Worm (Caenorhabditis elegans) whole organism, mixed stage, embryonic: ENCODE measurements around the gene cal-7.
A peak's percentile ranks its signal among the peaks of the same experiment; 100 is the strongest.

Experiments used
- M03D4.4 ChIP-seq: sonication (generic microtip); optimal IDR thresholded peaks from 2 replicates; lab custom pipeline; 2017; ENCODE audit warnings: mild to moderate bottlenecking, missing genetic modification characterization, missing compliant biosample characterization
- bed-3 ChIP-seq: fragments of 200-800 bp; sonication (Bioruptor generic); optimal IDR thresholded peaks from 3 replicates; lab custom pipeline; 2018; ENCODE audit warnings: mild to moderate bottlenecking, missing genetic modification characterization, moderate library complexity, missing compliant biosample characterization
- blmp-1 ChIP-seq: fragments of 150-350 bp; optimal IDR thresholded peaks from 2 replicates; lab custom pipeline; 2014; ENCODE audit warnings: missing biosample characterization, missing genetic modification characterization
- ceh-39 ChIP-seq: fragments of 150-350 bp; optimal IDR thresholded peaks from 2 replicates; lab custom pipeline; 2014; ENCODE audit warnings: missing biosample characterization, missing genetic modification characterization
- ceh-83 ChIP-seq: fragments of 200-800 bp; sonication (Bioruptor generic); optimal IDR thresholded peaks from 2 replicates; lab custom pipeline; 2018; ENCODE audit warnings: mild to moderate bottlenecking, missing genetic modification characterization, missing compliant biosample characterization
- ces-1 ChIP-seq: fragments of 150-350 bp; optimal IDR thresholded peaks from 2 replicates; lab custom pipeline; 2014; ENCODE audit warnings: missing biosample characterization, missing genetic modification reagents, missing genetic modification characterization
- cnd-1 ChIP-seq: fragments of 200-800 bp; sonication (Bioruptor generic); optimal IDR thresholded peaks from 2 replicates; lab custom pipeline; 2018; ENCODE audit warnings: mild to moderate bottlenecking, missing genetic modification characterization, missing compliant biosample characterization
- drap-1 ChIP-seq: fragments of 200-800 bp; sonication (Bioruptor generic); optimal IDR thresholded peaks from 3 replicates; lab custom pipeline; 2018; ENCODE audit warnings: mild to moderate bottlenecking, missing genetic modification characterization, missing compliant biosample characterization
- elt-1 ChIP-seq: sonication (generic microtip); optimal IDR thresholded peaks from 2 replicates; lab custom pipeline; 2017; ENCODE audit warnings: missing genetic modification characterization, mild to moderate bottlenecking, missing compliant biosample characterization, antibody characterized with exemption, moderate library complexity, borderline replicate concordance; ENCODE audit not compliant: insufficient read depth
- elt-3 ChIP-seq: fragments of 150-350 bp; optimal IDR thresholded peaks from 2 replicates; lab custom pipeline; 2014; ENCODE audit warnings: missing biosample characterization, missing genetic modification characterization
- flh-1 ChIP-seq: fragments of 200-800 bp; sonication (Bioruptor generic); optimal IDR thresholded peaks from 2 replicates; lab custom pipeline; 2018; ENCODE audit warnings: mild to moderate bottlenecking, missing genetic modification characterization, moderate library complexity, missing compliant biosample characterization
- ham-2 ChIP-seq: fragments of 200-800 bp; sonication (Bioruptor generic); optimal IDR thresholded peaks from 2 replicates; lab custom pipeline; 2018; ENCODE audit warnings: mild to moderate bottlenecking, missing genetic modification characterization, missing compliant biosample characterization
- hlh-1 ChIP-seq: fragments of 150-350 bp; optimal IDR thresholded peaks from 2 replicates; lab custom pipeline; 2014; ENCODE audit warnings: missing biosample characterization, missing genetic modification reagents, missing genetic modification characterization
- lin-13 ChIP-seq: fragments of 150-350 bp; optimal IDR thresholded peaks from 2 replicates; lab custom pipeline; 2014; ENCODE audit warnings: missing biosample characterization, missing genetic modification characterization
- lin-32 ChIP-seq: fragments of 200-800 bp; sonication (Bioruptor generic); optimal IDR thresholded peaks from 2 replicates; lab custom pipeline; 2018; ENCODE audit warnings: mild to moderate bottlenecking, missing genetic modification characterization, missing compliant biosample characterization
- lsy-2 ChIP-seq: fragments of 150-350 bp; optimal IDR thresholded peaks from 2 replicates; lab custom pipeline; 2014; ENCODE audit warnings: missing biosample characterization, missing genetic modification characterization
- mab-5 ChIP-seq: fragments of 150-350 bp; optimal IDR thresholded peaks from 2 replicates; lab custom pipeline; 2014; ENCODE audit warnings: missing biosample characterization, missing genetic modification characterization
- nhr-12 ChIP-seq: fragments of 150-350 bp; optimal IDR thresholded peaks from 2 replicates; lab custom pipeline; 2014; ENCODE audit warnings: missing biosample characterization, missing genetic modification characterization
- nhr-2 ChIP-seq: fragments of 150-350 bp; optimal IDR thresholded peaks from 2 replicates; lab custom pipeline; 2014; ENCODE audit warnings: missing biosample characterization, missing genetic modification characterization
- nhr-237 ChIP-seq: fragments of 150-350 bp; optimal IDR thresholded peaks from 2 replicates; lab custom pipeline; 2014; ENCODE audit warnings: missing biosample characterization, missing genetic modification characterization
- nhr-28 ChIP-seq: fragments of 150-350 bp; optimal IDR thresholded peaks from 2 replicates; lab custom pipeline; 2014; ENCODE audit warnings: missing biosample characterization, missing genetic modification characterization
- nhr-76 ChIP-seq: sonication (generic microtip); optimal IDR thresholded peaks from 2 replicates; lab custom pipeline; 2017; ENCODE audit warnings: missing biosample characterization, missing genetic modification characterization
- sem-2 ChIP-seq: fragments of 200-800 bp; sonication (Bioruptor generic); optimal IDR thresholded peaks from 2 replicates; lab custom pipeline; 2018; ENCODE audit warnings: mild to moderate bottlenecking, missing genetic modification characterization, missing compliant biosample characterization
- snpc-4 ChIP-seq: fragments of 150-350 bp; optimal IDR thresholded peaks from 2 replicates; lab custom pipeline; 2014; ENCODE audit warnings: missing biosample characterization, missing genetic modification characterization
- sptf-1 ChIP-seq: sonication (generic microtip); optimal IDR thresholded peaks from 2 replicates; lab custom pipeline; 2017; ENCODE audit warnings: mild to moderate bottlenecking, missing genetic modification characterization, moderate library complexity, missing compliant biosample characterization
- tbx-8 ChIP-seq: fragments of 200-800 bp; sonication (Bioruptor generic); optimal IDR thresholded peaks from 2 replicates; lab custom pipeline; 2018; ENCODE audit warnings: mild to moderate bottlenecking, missing genetic modification characterization, moderate library complexity, missing compliant biosample characterization
- unc-120 ChIP-seq: sonication (generic microtip); optimal IDR thresholded peaks from 2 replicates; lab custom pipeline; 2017; ENCODE audit warnings: missing genetic modification characterization, missing compliant biosample characterization; ENCODE audit not compliant: poor library complexity, severe bottlenecking
- unc-39 ChIP-seq: fragments of 150-350 bp; optimal IDR thresholded peaks from 2 replicates; lab custom pipeline; 2014; ENCODE audit warnings: missing biosample characterization, missing genetic modification characterization
- unc-62 ChIP-seq: fragments of 150-350 bp; optimal IDR thresholded peaks from 2 replicates; lab custom pipeline; 2014; ENCODE audit warnings: missing biosample characterization, missing genetic modification reagents, missing genetic modification characterization
- zip-8 ChIP-seq: fragments of 150-350 bp; optimal IDR thresholded peaks from 2 replicates; lab custom pipeline; 2014; ENCODE audit warnings: missing biosample characterization, missing genetic modification characterization
- ztf-11 ChIP-seq: fragments of 150-350 bp; optimal IDR thresholded peaks from 2 replicates; lab custom pipeline; 2014; ENCODE audit warnings: missing biosample characterization, missing genetic modification characterization

Gene cal-7

DNA sequence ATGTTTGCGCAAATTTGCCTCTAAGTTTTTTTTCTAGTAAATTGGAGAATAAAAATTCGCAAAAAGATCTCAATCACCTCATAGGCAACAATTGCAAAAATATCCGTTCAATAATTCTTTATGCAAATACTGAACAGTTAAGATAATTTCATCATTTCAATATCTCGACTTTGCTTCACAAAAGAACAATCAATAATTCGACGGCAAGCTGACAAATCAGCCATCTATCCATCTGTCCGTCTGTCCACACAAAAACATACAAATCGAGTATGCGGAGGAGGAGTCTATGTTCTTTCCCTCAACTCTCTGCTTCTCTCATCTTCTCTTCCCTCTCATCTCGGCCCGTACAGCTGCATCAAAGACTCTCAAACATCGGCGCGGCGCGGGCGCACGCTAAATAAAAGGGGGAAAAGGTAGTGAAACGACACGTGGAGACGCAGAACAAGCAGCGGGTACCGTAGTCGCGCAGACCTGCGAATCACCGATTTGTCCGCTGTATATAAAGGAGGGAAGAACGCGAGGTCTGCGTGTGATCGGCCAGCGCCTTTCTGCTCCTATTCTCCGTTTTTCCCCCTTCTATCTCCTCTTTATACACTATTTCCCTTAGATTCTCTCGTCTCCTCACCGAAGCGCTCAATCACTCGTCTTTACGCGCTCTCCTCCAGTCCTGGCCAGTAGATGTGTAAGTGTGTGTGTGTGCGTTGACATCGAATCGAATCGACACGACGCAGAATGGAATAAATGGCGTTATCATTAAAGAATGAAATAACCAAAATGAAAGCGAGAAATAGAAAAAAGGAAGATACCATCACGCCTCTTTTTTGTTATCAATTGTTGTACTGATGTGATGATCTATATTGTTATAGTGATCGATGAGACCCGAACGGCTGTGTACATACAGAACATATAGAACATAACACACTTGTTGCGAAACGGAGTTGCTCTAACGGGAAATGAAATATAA lies 2.9 kb upstream of the cal-7 start (continued):
- no peak for TF ChIP-seq zip-8
- TF ChIP-seq, all 35 proteins: peak for 26

DNA sequence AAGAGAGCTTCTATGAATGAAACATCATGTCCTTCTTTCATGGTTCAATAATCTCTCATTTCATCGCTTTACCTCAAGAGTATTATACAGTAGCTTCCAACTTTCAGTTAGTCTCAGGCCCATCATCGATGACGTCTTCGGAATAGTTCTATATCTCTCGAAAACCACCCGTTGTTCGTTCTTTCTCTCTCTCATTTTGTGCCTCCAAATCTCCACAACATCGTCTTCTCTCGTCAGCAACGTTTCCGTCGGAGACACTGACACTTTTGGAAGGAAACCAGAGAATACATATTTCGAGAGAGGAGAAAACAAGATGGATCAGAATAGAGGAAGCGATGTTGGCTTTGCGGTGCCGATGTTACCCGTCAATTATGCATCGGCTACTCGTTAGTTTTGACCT lies 2.1 kb upstream of the cal-7 start:
- peak; percentile 28 for TF ChIP-seq ham-2 (GFP tag; lab: Kevin White, UChicago)
- TF ChIP-seq lin-32 (GFP tag; lab: Kevin White, UChicago) = no peak
- no peak for TF ChIP-seq nhr-237
- TF ChIP-seq unc-62 (GFP tag; lab: Kevin White, UChicago) = peak; percentile 65
- no peak for TF ChIP-seq lin-13 (tag; lab: Kevin White, UChicago)
- TF ChIP-seq sem-2 (GFP tag; lab: Kevin White, UChicago) = no peak

DNA sequence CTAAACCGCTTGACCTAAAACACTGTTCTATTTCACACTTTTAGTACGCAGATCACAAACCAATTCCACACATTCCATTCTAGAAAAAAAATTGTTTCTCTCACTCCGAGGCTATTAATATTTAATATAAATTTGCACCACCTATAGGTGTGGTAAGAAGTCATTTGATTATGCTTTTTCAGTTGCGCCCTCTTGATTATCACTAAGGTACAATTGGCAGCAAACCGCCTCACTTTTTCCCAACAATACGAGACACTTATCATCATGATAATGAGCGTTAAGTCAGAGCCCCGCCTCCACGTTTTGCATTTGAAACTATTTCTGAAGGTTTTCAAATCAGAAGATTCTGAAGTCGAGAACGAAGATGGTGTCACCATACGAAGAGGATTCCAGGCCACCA lies 3.4 kb downstream of the cal-7 start, which contains the start of gene aqp-4:
Gene aqp-4, plus strand, starts transcription at position 270 of the 400 bp plus-strand sequence.
- no peak for TF ChIP-seq cnd-1
- TF ChIP-seq ceh-83 (GFP tag; lab: Kevin White, UChicago) = no peak
- TF ChIP-seq, all 35 proteins: peak for 0

ce11 chrV:9738077-9738705 lies 4.3 kb downstream of the cal-7 start:
- TF ChIP-seq nhr-28 (tag; lab: Kevin White, UChicago) (no peak), ham-2 (GFP tag; lab: Kevin White, UChicago) (no peak), sem-2 (GFP tag; lab: Kevin White, UChicago) (no peak), ces-1 (no peak), lin-13 (tag; lab: Kevin White, UChicago) (no peak), bed-3 (GFP tag; lab: Kevin White, UChicago) (no peak), snpc-4 (no peak), nhr-12 (no peak), unc-120 (tag; lab: Kevin White, UChicago) (no peak), cnd-1 (no peak), mab-5 (tag; lab: Kevin White, UChicago) (no peak), ztf-11 (tag; lab: Kevin White, UChicago) (no peak), sptf-1 (tag; lab: Kevin White, UChicago) (no peak), M03D4.4 (tag; lab: Kevin White, UChicago) (no peak), lsy-2 (tag; lab: Kevin White, UChicago) (no peak)

ce11 chrV:9739402-9739801 lies 5.5 kb downstream of the cal-7 start, which contains the start of gene marc-1:
marc-1 (plus strand) TSS chrV:9739702.
- TF ChIP-seq nhr-76 (tag; lab: Kevin White, UChicago) (no peak), ces-1 (no peak), lin-32 (GFP tag; lab: Kevin White, UChicago) (no peak), mab-5 (tag; lab: Kevin White, UChicago) (no peak), ceh-83 (GFP tag; lab: Kevin White, UChicago) (no peak), flh-1 (GFP tag; lab: Kevin White, UChicago) (no peak), M03D4.4 (tag; lab: Kevin White, UChicago) (no peak), cnd-1 (no peak), nhr-237 (no peak), ceh-39 (tag; lab: Kevin White, UChicago) (no peak)

ce11 chrV:9740858-9741257 lies 7.0 kb downstream of the cal-7 start, which contains the start of gene sta-2:
sta-2 (plus strand) TSS chrV:9741206.
- TF ChIP-seq tbx-8 (GFP tag; lab: Kevin White, UChicago) (no peak), M03D4.4 (tag; lab: Kevin White, UChicago) (no peak)

DNA sequence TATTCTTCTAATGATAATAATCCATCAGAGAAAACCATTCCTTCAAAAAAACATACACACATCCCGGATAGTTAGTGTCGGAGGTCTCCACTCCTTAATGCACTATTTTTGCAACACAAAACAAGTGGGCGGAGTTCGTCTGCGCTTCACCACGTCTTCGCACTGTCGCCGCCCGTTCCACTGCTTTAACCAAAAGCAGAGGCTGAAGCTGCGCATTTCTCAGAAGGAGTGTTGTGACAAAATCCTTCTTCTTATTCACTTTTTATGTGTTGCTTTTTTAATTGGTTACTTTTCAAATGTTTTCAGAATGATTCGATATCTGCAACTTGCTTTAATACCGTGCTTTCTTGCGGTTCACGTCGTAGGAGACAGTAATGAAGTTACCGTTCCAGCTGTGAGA lies 11.0 kb downstream of the cal-7 start, which contains the start of gene F58E6.13:
Gene F58E6.13, plus strand, starts transcription at position 301 of the 400 bp plus-strand sequence.
- TF ChIP-seq snpc-4 (no peak), drap-1 (no peak), elt-3 (no peak), ces-1 (no peak), cnd-1 (no peak), unc-39 (tag; lab: Kevin White, UChicago) (no peak), ceh-39 (tag; lab: Kevin White, UChicago) (no peak), unc-62 (GFP tag; lab: Kevin White, UChicago) (no peak), hlh-1 (tag; lab: Kevin White, UChicago) (no peak), ham-2 (GFP tag; lab: Kevin White, UChicago) (no peak), flh-1 (GFP tag; lab: Kevin White, UChicago) (no peak), mab-5 (tag; lab: Kevin White, UChicago) (no peak), lsy-2 (tag; lab: Kevin White, UChicago) (no peak), nhr-2 (tag; lab: Kevin White, UChicago) (no peak), blmp-1 (tag; lab: Kevin White, UChicago) (no peak), elt-1 (no peak), nhr-237 (no peak)
